Fruit fly (Drosophila melanogaster): ENCODE measurements around the gene Burs.

The Burs gene

DNA sequence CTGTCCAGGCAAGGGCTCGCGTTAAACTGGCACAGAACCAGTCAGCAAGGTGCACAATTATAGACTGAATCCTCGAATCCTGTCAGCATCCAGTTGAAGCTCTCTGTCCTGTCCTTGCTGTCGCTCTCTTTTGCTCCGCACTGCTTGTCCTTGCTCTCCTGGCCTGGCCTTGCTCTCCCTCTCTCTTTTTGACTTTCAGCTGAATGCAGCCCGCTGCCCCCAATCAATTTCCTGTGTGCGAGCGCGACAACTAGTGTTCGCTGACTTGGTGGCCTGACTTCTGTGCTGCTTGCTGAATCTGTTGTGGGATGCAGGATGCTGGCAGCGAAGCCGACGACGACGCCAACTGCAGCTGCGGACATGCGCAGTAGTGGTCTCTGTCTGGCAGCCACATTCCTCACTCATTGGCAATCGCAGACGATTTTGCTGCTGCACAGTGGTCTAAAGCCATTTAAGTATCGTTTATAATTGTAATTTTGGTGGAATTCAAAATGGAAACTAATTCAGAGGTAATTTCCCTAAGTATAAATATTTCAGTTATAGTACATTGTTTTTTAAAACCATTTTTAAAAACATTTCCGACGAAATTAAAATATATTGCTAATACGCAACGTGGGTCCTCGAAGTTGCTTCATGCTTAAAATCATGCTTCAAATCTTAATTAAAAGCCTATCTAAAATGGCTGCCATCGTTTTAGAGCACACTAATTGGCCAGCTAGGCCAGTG is 39.5 kb downstream of the Burs start (continued):
- TF ChIP-seq NC2α (GFP tag; optimal IDR thresholded peaks at IDR 0.05) (no peak), Six4 (GFP tag; optimal IDR thresholded peaks at IDR 0.05) (no peak), ato (GFP tag; IDR thresholded peaks at IDR 0.05; ENCODE audit: partially characterized antibody) (no peak), CG11695 (GFP tag; IDR thresholded peaks at IDR 0.05) (no peak), CG7745 (tag; optimal IDR thresholded peaks at IDR 0.05) (no peak), Ets65A (GFP tag) (peak; percentile 69), HHEX (GFP tag; optimal IDR thresholded peaks at IDR 0.05) (peak; percentile 18), ro (GFP tag; IDR thresholded peaks at IDR 0.05) (no peak), Fer3 (tag; optimal IDR thresholded peaks at IDR 0.05) (peak; percentile 4), bbx (GFP tag; IDR thresholded peaks at IDR 0.05; ENCODE audit: partially characterized antibody) (no peak), bigmax (GFP tag; optimal IDR thresholded peaks at IDR 0.05) (no peak), nom (GFP tag; optimal IDR thresholded peaks at IDR 0.05) (peak; percentile 22), CG6175 (GFP tag; IDR thresholded peaks at IDR 0.05) (no peak), CG13296 (GFP tag; optimal IDR thresholded peaks at IDR 0.05) (peak; percentile 30), zfh1 (GFP tag; IDR thresholded peaks at IDR 0.05) (no peak), onecut (GFP tag; IDR thresholded peaks at IDR 0.05) (peak; percentile 38; the same call in 1 of the 2 replicates), Adf1 (GFP tag; IDR thresholded peaks at IDR 0.05) (peak; percentile 88), sc (optimal IDR thresholded peaks at IDR 0.05) (no peak), sc (GFP tag; optimal IDR thresholded peaks at IDR 0.05) (no peak), CG10979 (tag; optimal IDR thresholded peaks at IDR 0.05) (no peak), ken (GFP tag; IDR thresholded peaks at IDR 0.05) (no peak), Gug (GFP tag; IDR thresholded peaks at IDR 0.05) (no peak), CG8765 (GFP tag; IDR thresholded peaks at IDR 0.05) (no peak), ab (GFP tag; optimal IDR thresholded peaks at IDR 0.05) (no peak), Spps (tag; optimal IDR thresholded peaks at IDR 0.05) (no peak), toy (GFP tag; IDR thresholded peaks at IDR 0.05) (no peak), ci (GFP tag; IDR thresholded peaks at IDR 0.05) (no peak), cas (GFP tag; IDR thresholded peaks at IDR 0.05) (no peak), crc (GFP tag; optimal IDR thresholded peaks at IDR 0.05) (no peak), nau (GFP tag; optimal IDR thresholded peaks at IDR 0.05) (no peak), peb (GFP tag; IDR thresholded peaks at IDR 0.05) (no peak), CG32772 (GFP tag; IDR thresholded peaks at IDR 0.05) (no peak), HmgZ (tag; optimal IDR thresholded peaks at IDR 0.05) (no peak), gem (tag; optimal IDR thresholded peaks at IDR 0.05) (peak; percentile 48), ssp (GFP tag; IDR thresholded peaks at IDR 0.05) (no peak), kni (GFP tag; optimal IDR thresholded peaks at IDR 0.05) (no peak), Blimp-1 (GFP tag; optimal IDR thresholded peaks at IDR 0.05) (no peak), unpg (GFP tag; optimal IDR thresholded peaks at IDR 0.05) (no peak), Usf (GFP tag; optimal IDR thresholded peaks at IDR 0.05) (no peak), zen (tag; optimal IDR thresholded peaks at IDR 0.05) (no peak), CG12155 (GFP tag; optimal IDR thresholded peaks at IDR 0.05) (no peak), gsb-n (tag; optimal IDR thresholded peaks at IDR 0.05) (no peak), CG7556 (GFP tag; optimal IDR thresholded peaks at IDR 0.05) (peak; percentile 61), CG1792 (GFP tag; optimal IDR thresholded peaks at IDR 0.05) (no peak), sd (tag; optimal IDR thresholded peaks at IDR 0.05) (peak; percentile 59), eve (GFP tag; optimal IDR thresholded peaks at IDR 0.05) (no peak), cwo (GFP tag; optimal IDR thresholded peaks at IDR 0.05) (peak; percentile 47), Lpt (GFP tag; optimal IDR thresholded peaks at IDR 0.05) (no peak), CG7372 (GFP tag; IDR thresholded peaks at IDR 0.05) (0 out of 2 replicates have a peak, but pooled peaks have one; percentile 18), CG12744 (GFP tag; optimal IDR thresholded peaks at IDR 0.05) (no peak)
